Fruit fly (Drosophila melanogaster) whole organism, pupa: Measurements from ENCODE around the gene CG4995.

ENCODE experiments used
- CG10348 ChIP-seq: fragments of 200-800 bp; sonication (Bioruptor generic); IDR thresholded peaks from 2 replicates; pipeline ENCODE4 v1.3.6; 2022; ENCODE audit warnings: missing biosample characterization, missing genetic modification characterization
- CG12605 ChIP-seq: fragments of 200-800 bp; sonication (Bioruptor generic); IDR thresholded peaks from 2 replicates; pipeline ENCODE4 v1.3.6; 2022; ENCODE audit warnings: missing biosample characterization, missing genetic modification characterization
- CG13204 ChIP-seq: fragments of 200-800 bp; sonication (Bioruptor generic); optimal IDR thresholded peaks from 2 replicates; lab custom pipeline; 2018; ENCODE audit warnings: missing biosample characterization, mild to moderate bottlenecking, missing genetic modification characterization, moderate library complexity
- CG14655 ChIP-seq: fragments of 200-800 bp; sonication (Bioruptor generic); optimal IDR thresholded peaks from 3 replicates; lab custom pipeline; 2017; ENCODE audit warnings: mild to moderate bottlenecking, missing biosample characterization, missing genetic modification reagents, missing genetic modification characterization
- CG15710 ChIP-seq: fragments of 200-800 bp; sonication (Bioruptor generic); optimal IDR thresholded peaks from 2 replicates; lab custom pipeline; 2018; ENCODE audit warnings: missing biosample characterization, mild to moderate bottlenecking, missing genetic modification characterization, moderate library complexity
- CG17806 ChIP-seq: fragments of 200-800 bp; sonication (Bioruptor generic); optimal IDR thresholded peaks from 2 replicates; lab custom pipeline; 2018; ENCODE audit warnings: missing biosample characterization, mild to moderate bottlenecking, missing genetic modification characterization, moderate library complexity
- CG32121 ChIP-seq: fragments of 200-800 bp; sonication (Bioruptor generic); IDR thresholded peaks from 2 replicates; pipeline ENCODE4 v1.3.6; 2022; ENCODE audit warnings: missing biosample characterization, missing genetic modification characterization
- CG34367 ChIP-seq: fragments of 200-800 bp; sonication (Bioruptor generic); optimal IDR thresholded peaks from 2 replicates; lab custom pipeline; 2018; ENCODE audit warnings: missing biosample characterization, mild to moderate bottlenecking, missing genetic modification characterization
- CG4496 ChIP-seq: fragments of 200-800 bp; sonication (Bioruptor generic); IDR thresholded peaks from 3 replicates; pipeline ENCODE4 v1.3.6; 2022; ENCODE audit warnings: missing biosample characterization, missing genetic modification characterization
- CG8159 ChIP-seq: fragments of 200-800 bp; sonication (Bioruptor generic); optimal IDR thresholded peaks from 3 replicates; lab custom pipeline; 2018; ENCODE audit warnings: missing biosample characterization, mild to moderate bottlenecking, missing genetic modification characterization, moderate library complexity
- CG8301 ChIP-seq: fragments of 200-800 bp; sonication (Bioruptor generic); optimal IDR thresholded peaks from 2 replicates; lab custom pipeline; 2018; ENCODE audit warnings: missing biosample characterization, mild to moderate bottlenecking, missing genetic modification characterization
- CG9948 ChIP-seq: fragments of 200-800 bp; sonication (Bioruptor generic); optimal IDR thresholded peaks from 2 replicates; lab custom pipeline; 2018; ENCODE audit warnings: missing biosample characterization, mild to moderate bottlenecking, missing genetic modification characterization, moderate library complexity
- D1 ChIP-seq: fragments of 200-800 bp; sonication (Bioruptor generic); optimal IDR thresholded peaks from 2 replicates; lab custom pipeline; 2018; ENCODE audit warnings: missing biosample characterization, mild to moderate bottlenecking, missing genetic modification characterization, moderate library complexity
- EcR ChIP-seq: fragments of 200-800 bp; sonication (Bioruptor generic); optimal IDR thresholded peaks from 3 replicates; lab custom pipeline; 2019; ENCODE audit warnings: missing biosample characterization, missing genetic modification characterization, mild to moderate bottlenecking, moderate library complexity, missing genetic modification reagents
- Ets98B ChIP-seq: fragments of 200-800 bp; sonication (Bioruptor generic); IDR thresholded peaks from 2 replicates; pipeline ENCODE4 v1.3.6; 2022; ENCODE audit warnings: missing biosample characterization, missing genetic modification characterization
- Pif1A ChIP-seq: fragments of 200-800 bp; sonication (Bioruptor generic); optimal IDR thresholded peaks from 3 replicates; lab custom pipeline; 2016; ENCODE audit warnings: missing biosample characterization, missing genetic modification characterization
- Pif1B ChIP-seq: fragments of 200-800 bp; sonication (Bioruptor generic); optimal IDR thresholded peaks from 3 replicates; lab custom pipeline; 2016; ENCODE audit warnings: missing biosample characterization, missing genetic modification characterization
- Snoo ChIP-seq: fragments of 200-800 bp; sonication (Bioruptor generic); optimal IDR thresholded peaks from 3 replicates; lab custom pipeline; 2017; ENCODE audit warnings: missing biosample characterization, mild to moderate bottlenecking, missing genetic modification characterization, inconsistent platforms
- gl ChIP-seq: fragments of 200-800 bp; sonication (Bioruptor generic); optimal IDR thresholded peaks from 2 replicates; lab custom pipeline; 2018; ENCODE audit warnings: missing biosample characterization, mild to moderate bottlenecking, missing genetic modification characterization
- rn ChIP-seq: fragments of 200-800 bp; sonication (Bioruptor generic); IDR thresholded peaks from 2 replicates; pipeline ENCODE4 v1.3.6; 2022; ENCODE audit warnings: missing biosample characterization, missing genetic modification characterization

The CG4995 gene

dm6 chr2L:10280772-10281171 is 41.5 kb upstream of the CG4995 start, which contains the start of gene CG34043:
CG34043 (minus strand) TSS chr2L:10280872.
- no peak for TF ChIP-seq Snoo
- no peak for TF ChIP-seq CG13204
- TF ChIP-seq CG9948 (tag; lab: Kevin White, UChicago) = no peak
- no peak for TF ChIP-seq Pif1B (GFP tag; lab: Kevin White, UChicago)
- TF ChIP-seq CG8159 (tag; lab: Kevin White, UChicago) = no peak
- no peak for TF ChIP-seq D1 (tag; lab: Kevin White, UChicago)
- no peak for TF ChIP-seq CG8301 (tag; lab: Kevin White, UChicago)
- no peak for TF ChIP-seq Pif1A (GFP tag; lab: Kevin White, UChicago)
- no peak for TF ChIP-seq CG34367
- no peak for TF ChIP-seq EcR (GFP tag; lab: Kevin White, UChicago)
- TF ChIP-seq gl (tag; lab: Kevin White, UChicago) = no peak

- no peak for TF ChIP-seq CG32121
- no peak for TF ChIP-seq CG34367
- TF ChIP-seq Ets98B = no peak
- TF ChIP-seq CG4496 (GFP tag; lab: Robert Waterston, UW) = no peak
- TF ChIP-seq CG10348 (GFP tag; lab: Robert Waterston, UW) = no peak
- no peak for TF ChIP-seq CG9948 (tag; lab: Kevin White, UChicago)
- TF ChIP-seq gl (tag; lab: Kevin White, UChicago) = no peak
- no peak for TF ChIP-seq Snoo
Measured at dm6 chr2L:10291276-10291675, 31.0 kb upstream of the CG4995 start.

dm6 chr2L:10292066-10292560 is 30.2 kb upstream of the CG4995 start, which contains the start of gene Ufd4:
Ufd4 (minus strand) TSS chr2L:10292365.
- TF ChIP-seq gl (tag; lab: Kevin White, UChicago) (no peak), Pif1A (GFP tag; lab: Kevin White, UChicago) (no peak), CG15710 (tag; lab: Kevin White, UChicago) (peak; percentile 38), D1 (tag; lab: Kevin White, UChicago) (no peak), CG17806 (tag; lab: Kevin White, UChicago) (peak; percentile 49), CG32121 (peak; percentile 66)

- no peak for TF ChIP-seq CG14655 (GFP tag; lab: Kevin White, UChicago)
- no peak for TF ChIP-seq CG8301 (tag; lab: Kevin White, UChicago)
- TF ChIP-seq Ets98B = no peak
- TF ChIP-seq CG8159 (tag; lab: Kevin White, UChicago) = no peak
- TF ChIP-seq D1 (tag; lab: Kevin White, UChicago) = no peak
- TF ChIP-seq Pif1B (GFP tag; lab: Kevin White, UChicago) = no peak
- TF ChIP-seq CG17806 (tag; lab: Kevin White, UChicago) = no peak
- TF ChIP-seq CG12605 (GFP tag; lab: Robert Waterston, UW) = no peak
- TF ChIP-seq CG9948 (tag; lab: Kevin White, UChicago) = no peak
- TF ChIP-seq rn (GFP tag; lab: Robert Waterston, UW) = no peak
- TF ChIP-seq gl (tag; lab: Kevin White, UChicago) = no peak
- TF ChIP-seq EcR (GFP tag; lab: Kevin White, UChicago) = no peak
- no peak for TF ChIP-seq CG34367
- no peak for TF ChIP-seq CG15710 (tag; lab: Kevin White, UChicago)
Measured at dm6 chr2L:10294798-10295669, 27.2 kb upstream of the CG4995 start, which contains the start of gene Hand. Hand (minus strand) TSS chr2L:10295385.

dm6 chr2L:10298306-10298705 is 24.0 kb upstream of the CG4995 start:
- TF ChIP-seq Snoo (no peak), CG12605 (GFP tag; lab: Robert Waterston, UW) (no peak), CG4496 (GFP tag; lab: Robert Waterston, UW) (no peak), CG32121 (no peak), CG9948 (tag; lab: Kevin White, UChicago) (no peak), D1 (tag; lab: Kevin White, UChicago) (no peak), CG13204 (no peak), CG17806 (tag; lab: Kevin White, UChicago) (no peak), EcR (GFP tag; lab: Kevin White, UChicago) (no peak), CG34367 (no peak)

dm6 chr2L:10299077-10299809 is 23.0 kb upstream of the CG4995 start:
- TF ChIP-seq CG32121 (peak; percentile 43; the same call in 1 of the 2 replicates), EcR (GFP tag; lab: Kevin White, UChicago) (no peak), CG8301 (tag; lab: Kevin White, UChicago) (peak; percentile 6)
- TF ChIP-seq, all 21 proteins: peak for 2
